Worm (Caenorhabditis elegans): ENCODE measurements around the gene K03B4.2.

K03B4.2 gene

ce11 chrV:4693282-4693588, 5.4 kb downstream of the K03B4.2 start (continued):
- no peak for TF ChIP-seq unc-62 (GFP tag; optimal IDR thresholded peaks at IDR 0.05)
- TF ChIP-seq efl-3 (GFP tag; optimal IDR thresholded peaks at IDR 0.05): no peak
- TF ChIP-seq fos-1 (tag; optimal IDR thresholded peaks at IDR 0.05): no peak
- no peak for TF ChIP-seq alr-1 (tag; optimal IDR thresholded peaks at IDR 0.05; ENCODE audit: borderline replicate concordance)
- no peak for TF ChIP-seq nhr-90 (tag; optimal IDR thresholded peaks at IDR 0.05; ENCODE audit: poor library complexity)
- TF ChIP-seq egl-13 (tag; optimal IDR thresholded peaks at IDR 0.05): no peak
- TF ChIP-seq hlh-4 (tag; optimal IDR thresholded peaks at IDR 0.05): no peak
- peak; percentile 46 for TF ChIP-seq tbx-2 (tag; optimal IDR thresholded peaks at IDR 0.05)
- TF ChIP-seq fkh-10 (GFP tag; optimal IDR thresholded peaks at IDR 0.05): no peak
- TF ChIP-seq mef-2 (tag; optimal IDR thresholded peaks at IDR 0.05): no peak
- no peak for TF ChIP-seq snpc-4 (tag; optimal IDR thresholded peaks at IDR 0.05)
- TF ChIP-seq nhr-20 (tag; optimal IDR thresholded peaks at IDR 0.05): peak; percentile 61
- TF ChIP-seq nhr-77 (tag; optimal IDR thresholded peaks at IDR 0.05): no peak
- TF ChIP-seq blmp-1 (tag; optimal IDR thresholded peaks at IDR 0.05): no peak
- TF ChIP-seq skn-1 (tag; optimal IDR thresholded peaks at IDR 0.05): no peak
- no peak for TF ChIP-seq ceh-63 (GFP tag; optimal IDR thresholded peaks at IDR 0.05)
- no peak for TF ChIP-seq nhr-237 (tag; optimal IDR thresholded peaks at IDR 0.05)
- TF ChIP-seq ztf-11 (tag; optimal IDR thresholded peaks at IDR 0.05): no peak
- no peak for TF ChIP-seq ceh-8 (GFP tag; optimal IDR thresholded peaks at IDR 0.05)
- peak; percentile 28 for TF ChIP-seq snu-23 (GFP tag; optimal IDR thresholded peaks at IDR 0.05)
- no peak for TF ChIP-seq isw-1 (GFP tag; IDR thresholded peaks at IDR 0.05)
- no peak for TF ChIP-seq fkh-4 (tag; optimal IDR thresholded peaks at IDR 0.05; ENCODE audit: borderline replicate concordance)
- TF ChIP-seq jun-1 (tag; optimal IDR thresholded peaks at IDR 0.05): no peak
- TF ChIP-seq pax-3 (tag; optimal IDR thresholded peaks at IDR 0.05): no peak
- TF ChIP-seq nhr-71 (tag; optimal IDR thresholded peaks at IDR 0.05): peak; percentile 64
- no peak for TF ChIP-seq dpl-1 (GFP tag; optimal IDR thresholded peaks at IDR 0.05)
- TF ChIP-seq F16B12.6 (tag; optimal IDR thresholded peaks at IDR 0.05): no peak
- no peak for TF ChIP-seq ztf-4 (tag; optimal IDR thresholded peaks at IDR 0.05)

- TF ChIP-seq nhr-71 (tag; optimal IDR thresholded peaks at IDR 0.05) (peak; percentile 65), ama-1 (optimal IDR thresholded peaks at IDR 0.05) (no peak), nhr-20 (tag; optimal IDR thresholded peaks at IDR 0.05) (peak; percentile 35), nhr-85 (tag) (peak; percentile 66), lir-3 (tag; optimal IDR thresholded peaks at IDR 0.05; ENCODE audit: poor library complexity) (peak; percentile 57), rnt-1 (tag; optimal IDR thresholded peaks at IDR 0.05) (peak; percentile 15), mdl-1 (tag; optimal IDR thresholded peaks at IDR 0.05) (peak in 1 of 2 experiments; percentile 23), efl-1 (optimal IDR thresholded peaks at IDR 0.05) (no peak), efl-1 (GFP tag; optimal IDR thresholded peaks at IDR 0.05 in 1 of 2) (peak in 1 of 2 experiments; percentile 84), lin-14 (GFP tag; optimal IDR thresholded peaks at IDR 0.05) (peak; percentile 56), nhr-84 (tag; optimal IDR thresholded peaks at IDR 0.05) (no peak), ceh-63 (GFP tag; optimal IDR thresholded peaks at IDR 0.05) (no peak), lsy-2 (tag; optimal IDR thresholded peaks at IDR 0.05) (peak; percentile 9 to 62), ztf-4 (tag; optimal IDR thresholded peaks at IDR 0.05) (peak; percentile 24), snu-23 (GFP tag; optimal IDR thresholded peaks at IDR 0.05) (peak; percentile 11), vab-15 (tag; optimal IDR thresholded peaks at IDR 0.05) (peak; percentile 68), blmp-1 (tag; optimal IDR thresholded peaks at IDR 0.05) (peak; percentile 16), sup-37 (GFP tag; optimal IDR thresholded peaks at IDR 0.05) (peak; percentile 43), lin-35 (GFP tag; optimal IDR thresholded peaks at IDR 0.05) (no peak), nhr-19 (GFP tag; conservative IDR thresholded peaks at IDR 0.05) (peak; percentile 46), lin-39 (tag; optimal IDR thresholded peaks at IDR 0.05) (peak; percentile 27), nhr-11 (tag; optimal IDR thresholded peaks at IDR 0.05) (peak; percentile 55), unc-86 (tag; optimal IDR thresholded peaks at IDR 0.05) (no peak), tbx-2 (tag; optimal IDR thresholded peaks at IDR 0.05) (peak; percentile 14), sptf-1 (tag; optimal IDR thresholded peaks at IDR 0.05) (no peak)
Observed at ce11 chrV:4694466-4695092, 6.8 kb downstream of the K03B4.2 start.

Measured in whole organism, L1 larva.